Worm (Caenorhabditis elegans) whole organism, early embryonic: ENCODE results near the gene K09C4.1.

ENCODE experiments used
- B0310.2 ChIP-seq: sonication (generic microtip); optimal IDR thresholded peaks from 2 replicates; lab custom pipeline; 2016; ENCODE audit warnings: mild to moderate bottlenecking, missing genetic modification characterization, missing compliant biosample characterization
- aly-1 ChIP-seq: sonication (generic microtip); optimal IDR thresholded peaks from 2 replicates; lab custom pipeline; 2016; ENCODE audit warnings: missing genetic modification characterization, missing compliant biosample characterization
- ama-1 ChIP-seq: fragments of 150-350 bp; optimal IDR thresholded peaks from 2 replicates; lab custom pipeline; 2014
- ceh-13 ChIP-seq: fragments of 200-800 bp; sonication (Bioruptor generic); optimal IDR thresholded peaks from 2 replicates; lab custom pipeline; 2018; ENCODE audit warnings: mild to moderate bottlenecking, missing genetic modification characterization, missing compliant biosample characterization
- ceh-36 ChIP-seq: sonication (generic microtip); optimal IDR thresholded peaks from 2 replicates; lab custom pipeline; 2016; ENCODE audit warnings: missing genetic modification characterization, inconsistent platforms, missing compliant biosample characterization
- flt-1 ChIP-seq: fragments of 200-800 bp; sonication (Bioruptor generic); IDR thresholded peaks from 2 replicates; pipeline ENCODE4 v1.3.6; 2022; ENCODE audit warnings: missing genetic modification characterization, missing compliant biosample characterization
- hmbx-1 ChIP-seq: sonication (generic microtip); optimal IDR thresholded peaks from 2 replicates; lab custom pipeline; 2016; ENCODE audit warnings: mild to moderate bottlenecking, missing genetic modification characterization, missing compliant biosample characterization
- hmg-4 ChIP-seq: fragments of 200-800 bp; sonication (Bioruptor generic); optimal IDR thresholded peaks from 2 replicates; lab custom pipeline; 2018; ENCODE audit warnings: mild to moderate bottlenecking, missing genetic modification characterization, missing compliant biosample characterization
- pes-1 ChIP-seq: fragments of 200-800 bp; sonication (Bioruptor generic); IDR thresholded peaks from 2 replicates; pipeline ENCODE4 v1.3.6; 2022; ENCODE audit warnings: missing genetic modification reagents, missing genetic modification characterization, missing compliant biosample characterization
- tbx-11 ChIP-seq: fragments of 200-800 bp; sonication (Bioruptor generic); IDR thresholded peaks from 2 replicates; pipeline ENCODE4 v1.3.6; 2022; ENCODE audit warnings: missing genetic modification characterization, missing compliant biosample characterization
- tra-4 ChIP-seq: sonication (generic microtip); optimal IDR thresholded peaks from 2 replicates; lab custom pipeline; 2017; ENCODE audit warnings: missing genetic modification characterization, missing compliant biosample characterization

ce11 chrX:3332824-3333223 is 34.1 kb downstream of the K09C4.1 start, which contains the start of gene F11D5.1:
- TF ChIP-seq ama-1 (lab: Kevin White, UChicago) (no peak), ceh-36 (tag; lab: Kevin White, UChicago) (no peak), ceh-13 (GFP tag; lab: Kevin White, UChicago) (no peak), tra-4 (tag; lab: Kevin White, UChicago) (no peak), aly-1 (tag; lab: Kevin White, UChicago) (no peak), B0310.2 (tag; lab: Kevin White, UChicago) (no peak), pes-1 (GFP tag; lab: Robert Waterston, UW) (no peak), flt-1 (no peak), hmg-4 (no peak), tbx-11 (GFP tag; lab: Robert Waterston, UW) (no peak), hmbx-1 (no peak)
